Worm (Caenorhabditis elegans): Measurements from ENCODE around the gene ceh-99.

ce11 chrII:12519616-12520015 lies at the start of gene ceh-99:
- TF ChIP-seq pha-4 (tag; optimal IDR thresholded peaks at IDR 0.05), result no peak
- no peak for TF ChIP-seq lin-11 (tag; optimal IDR thresholded peaks at IDR 0.05)
- no peak for TF ChIP-seq ceh-24 (tag; optimal IDR thresholded peaks at IDR 0.05)
- TF ChIP-seq hlh-8 (tag; optimal IDR thresholded peaks at IDR 0.05), result no peak
- TF ChIP-seq ttx-3 (tag; optimal IDR thresholded peaks at IDR 0.05), result no peak
- no peak for TF ChIP-seq unc-55 (GFP tag; optimal IDR thresholded peaks at IDR 0.05)
